Fruit fly (Drosophila melanogaster) Kc167 (cell line): ENCODE data around the gene CG31415.

Experiments
- Myc ChIP-seq: fragments of >200 bp; optimal IDR thresholded peaks from 2 replicates; lab custom pipeline; 2017; ENCODE audit warnings: missing external identifiers
- Sin3A ChIP-seq: fragments of >200 bp; optimal IDR thresholded peaks from 2 replicates; lab custom pipeline; 2018; ENCODE audit warnings: missing external identifiers
- h ChIP-seq: fragments of >200 bp; optimal IDR thresholded peaks from 3 replicates; lab custom pipeline; 2018; ENCODE audit warnings: missing external identifiers
- insv ChIP-seq: fragments of >200 bp; optimal IDR thresholded peaks from 3 replicates; lab custom pipeline; 2018; ENCODE audit warnings: missing external identifiers
- psq ChIP-seq: fragments of >200 bp; optimal IDR thresholded peaks from 2 replicates; lab custom pipeline; 2017; ENCODE audit warnings: missing external identifiers
- ttk ChIP-seq: sonication (Bioruptor generic); optimal IDR thresholded peaks from 2 replicates; lab custom pipeline; 2017; ENCODE audit warnings: missing external identifiers

Gene CG31415

dm6 chr3R:9747900-9748663, 4.8 kb downstream of the CG31415 start:
- no peak for TF ChIP-seq ttk (lab: Kevin White, UChicago)
- TF ChIP-seq insv (lab: Kevin White, UChicago) = no peak
- TF ChIP-seq h (lab: Kevin White, UChicago) = no peak
- TF ChIP-seq Myc = no peak
- TF ChIP-seq psq = no peak
- TF ChIP-seq Sin3A (lab: Kevin White, UChicago) = no peak

- TF ChIP-seq psq (no peak), ttk (lab: Kevin White, UChicago) (no peak), Sin3A (lab: Kevin White, UChicago) (no peak), Myc (no peak), insv (lab: Kevin White, UChicago) (no peak), h (lab: Kevin White, UChicago) (no peak)
These were observed 11.2 kb downstream of the CG31415 start, which contains the start of gene Tti1 for dm6 chr3R:9754487-9754886. TSS of gene Tti1 (minus strand) at chr3R:9754686.

- no peak for TF ChIP-seq Myc
These were observed 12.9 kb downstream of the CG31415 start, which contains the start of the genes Alg12 and Rpt3R for dm6 chr3R:9756187-9756586. TSS of gene Alg12 (plus strand) at chr3R:9756491. TSS of gene Rpt3R (minus strand) at chr3R:9756510.

dm6 chr3R:9759360-9760191, 16.3 kb downstream of the CG31415 start, which contains the start of gene Mpi:
TSS of gene Mpi (plus strand) at chr3R:9759622.
- TF ChIP-seq h (lab: Kevin White, UChicago) (no peak), insv (lab: Kevin White, UChicago) (no peak), Sin3A (lab: Kevin White, UChicago) (no peak)

dm6 chr3R:9762955-9763931, 19.9 kb downstream of the CG31415 start, which contains the start of the genes Snap24 and CG8478:
TSS of gene Snap24 (minus strand) at chr3R:9763150.
TSS of gene CG8478 (plus strand) at chr3R:9763650.
- TF ChIP-seq insv (lab: Kevin White, UChicago) (no peak), ttk (lab: Kevin White, UChicago) (no peak)

dm6 chr3R:9767620-9768592, 24.6 kb downstream of the CG31415 start, which contains the start of gene Naa80:
TSS of gene Naa80 (plus strand) at chr3R:9767834.
- TF ChIP-seq ttk (lab: Kevin White, UChicago) = no peak
- TF ChIP-seq Myc = no peak
- no peak for TF ChIP-seq psq
- TF ChIP-seq insv (lab: Kevin White, UChicago) = no peak
- TF ChIP-seq h (lab: Kevin White, UChicago) = no peak
- no peak for TF ChIP-seq Sin3A (lab: Kevin White, UChicago)

dm6 chr3R:9768884-9769283, 25.6 kb downstream of the CG31415 start, which contains the start of gene MED6:
TSS of gene MED6 (minus strand) at chr3R:9768984.
- TF ChIP-seq insv (lab: Kevin White, UChicago) (no peak), ttk (lab: Kevin White, UChicago) (no peak), h (lab: Kevin White, UChicago) (no peak), psq (no peak), Myc (no peak), Sin3A (lab: Kevin White, UChicago) (no peak)

dm6 chr3R:9770127-9770526, 26.8 kb downstream of the CG31415 start:
- TF ChIP-seq ttk (lab: Kevin White, UChicago) = no peak
- no peak for TF ChIP-seq insv (lab: Kevin White, UChicago)
- TF ChIP-seq psq = no peak
- TF ChIP-seq Myc = no peak
- TF ChIP-seq h (lab: Kevin White, UChicago) = no peak
- TF ChIP-seq Sin3A (lab: Kevin White, UChicago) = no peak

dm6 chr3R:9771519-9771972, 28.2 kb downstream of the CG31415 start, which contains the start of gene CG9471:
TSS of gene CG9471 (minus strand) at chr3R:9771542.
- TF ChIP-seq ttk (lab: Kevin White, UChicago) = no peak
- TF ChIP-seq insv (lab: Kevin White, UChicago) = no peak
- TF ChIP-seq Myc = no peak
- TF ChIP-seq psq = no peak
- TF ChIP-seq Sin3A (lab: Kevin White, UChicago) = no peak
- TF ChIP-seq h (lab: Kevin White, UChicago) = no peak

dm6 chr3R:9774147-9774546, 30.8 kb downstream of the CG31415 start, which contains the start of gene Whamy:
TSS of gene Whamy (minus strand) at chr3R:9774419.
- TF ChIP-seq h (lab: Kevin White, UChicago) = no peak
- no peak for TF ChIP-seq insv (lab: Kevin White, UChicago)
- no peak for TF ChIP-seq Sin3A (lab: Kevin White, UChicago)
- TF ChIP-seq Myc = no peak
- no peak for TF ChIP-seq ttk (lab: Kevin White, UChicago)
- no peak for TF ChIP-seq psq
